Fruit fly (Drosophila melanogaster): ENCODE results near the gene Ir21a.

- TF ChIP-seq CG8478 (optimal IDR thresholded peaks at IDR 0.05) (no peak), CTCF (optimal IDR thresholded peaks at IDR 0.05) (no peak)
Measured at dm6 chr2L:34054-34453, 9.1 kb upstream of the Ir21a start.

All from S2 (cell line).